Worm (Caenorhabditis elegans) whole organism, young adult: Measurements from ENCODE around the gene dhhc-8.

Experiments
- C17E4.6 ChIP-seq: fragments of 200-800 bp; sonication (Bioruptor generic); IDR thresholded peaks from 2 replicates; pipeline ENCODE4 v1.3.6; 2022; ENCODE audit warnings: missing genetic modification reagents, missing genetic modification characterization, missing compliant biosample characterization
- D2030.7 ChIP-seq: fragments of 200-800 bp; sonication (Bioruptor generic); IDR thresholded peaks from 2 replicates; pipeline ENCODE4 v1.3.6; 2022; ENCODE audit warnings: missing genetic modification reagents, missing genetic modification characterization, missing compliant biosample characterization
- K11D2.4 ChIP-seq: fragments of 200-800 bp; sonication (Bioruptor generic); IDR thresholded peaks from 2 replicates; pipeline ENCODE4 v1.3.6; 2022; ENCODE audit warnings: missing genetic modification reagents, missing genetic modification characterization, missing compliant biosample characterization
- K12H6.12 ChIP-seq: fragments of 200-800 bp; sonication (Bioruptor generic); optimal IDR thresholded peaks from 2 replicates; lab custom pipeline; 2018; ENCODE audit warnings: mild to moderate bottlenecking, missing genetic modification characterization, missing compliant biosample characterization
- Y53G8AR.9 ChIP-seq: fragments of 200-800 bp; sonication (Bioruptor generic); conservative IDR thresholded peaks from 2 replicates; pipeline ENCODE4 v1.3.6; 2022; ENCODE audit warnings: missing genetic modification reagents, missing genetic modification characterization, missing compliant biosample characterization
- Y79H2A.3 ChIP-seq: fragments of 200-800 bp; sonication (Bioruptor generic); conservative IDR thresholded peaks from 2 replicates; pipeline ENCODE4 v1.3.6; 2022; ENCODE audit warnings: missing genetic modification reagents, missing genetic modification characterization, missing compliant biosample characterization
- ama-1 ChIP-seq, 3 experiments: fragments of 150-350 bp in 1 of 3; sonication (generic microtip) in 2 of 3; optimal IDR thresholded peaks; 2 replicates each; lab custom pipeline; 2014 to 2018; ENCODE audit warnings: missing biosample characterization in 2 of 3, missing genetic modification characterization in 2 of 3, missing genetic modification reagents in 2 of 3
- attf-3 ChIP-seq: fragments of 200-800 bp; sonication (Bioruptor generic); conservative IDR thresholded peaks from 2 replicates; pipeline ENCODE4 v1.3.6; 2022; ENCODE audit warnings: missing genetic modification reagents, missing genetic modification characterization, missing compliant biosample characterization
- attf-5 ChIP-seq: fragments of 200-800 bp; sonication (Bioruptor generic); optimal IDR thresholded peaks from 2 replicates; lab custom pipeline; 2018; ENCODE audit warnings: mild to moderate bottlenecking, missing genetic modification characterization, missing compliant biosample characterization
- attf-6 ChIP-seq: fragments of 200-800 bp; sonication (Bioruptor generic); IDR thresholded peaks from 2 replicates; pipeline ENCODE4 v1.3.6; 2022; ENCODE audit warnings: missing genetic modification reagents, missing genetic modification characterization, missing compliant biosample characterization
- ceh-27 ChIP-seq: fragments of 200-800 bp; sonication (Bioruptor generic); optimal IDR thresholded peaks from 2 replicates; lab custom pipeline; 2018; ENCODE audit warnings: mild to moderate bottlenecking, missing genetic modification characterization, moderate library complexity, missing compliant biosample characterization
- die-1 ChIP-seq: sonication (generic microtip); optimal IDR thresholded peaks from 2 replicates; lab custom pipeline; 2016; ENCODE audit warnings: missing genotype, mild to moderate bottlenecking, missing genetic modification characterization, missing compliant biosample characterization
- dpff-1 ChIP-seq: sonication (generic microtip); optimal IDR thresholded peaks from 2 replicates; lab custom pipeline; 2017; ENCODE audit warnings: mild to moderate bottlenecking, missing genetic modification characterization, missing compliant biosample characterization
- dpl-1 ChIP-seq: fragments of 150-350 bp; optimal IDR thresholded peaks from 2 replicates; lab custom pipeline; 2014; ENCODE audit warnings: missing biosample characterization, missing genetic modification reagents, missing genetic modification characterization
- efl-1 ChIP-seq: fragments of 150-350 bp; optimal IDR thresholded peaks from 2 replicates; lab custom pipeline; 2014; ENCODE audit warnings: missing biosample characterization, missing genetic modification reagents, missing genetic modification characterization
- hrde-1 ChIP-seq: sonication (generic microtip); optimal IDR thresholded peaks from 2 replicates; lab custom pipeline; 2016; ENCODE audit warnings: missing genetic modification characterization, mild to moderate bottlenecking, missing compliant biosample characterization, moderate library complexity, missing genotype, missing genetic modification reagents, borderline replicate concordance
- lin-35 ChIP-seq, 3 experiments: fragments of 150-350 bp in 2 of 3; sonication (generic microtip) in 1 of 3; optimal IDR thresholded peaks; 2 replicates each; lab custom pipeline; 2014 to 2018; ENCODE audit warnings: missing biosample characterization in 3 of 3, missing genetic modification characterization in 3 of 3, missing genetic modification reagents in 3 of 3
- lir-1 ChIP-seq: fragments of 200-800 bp; sonication (Bioruptor generic); conservative IDR thresholded peaks from 2 replicates; pipeline ENCODE4 v1.3.6; 2022; ENCODE audit warnings: missing genetic modification reagents, missing genetic modification characterization, missing compliant biosample characterization
- mcd-1 ChIP-seq: fragments of 200-800 bp; sonication (Bioruptor generic); IDR thresholded peaks from 2 replicates; pipeline ENCODE4 v1.3.6; 2022; ENCODE audit warnings: missing genetic modification reagents, missing genetic modification characterization, missing compliant biosample characterization
- mxl-1 ChIP-seq: sonication (generic microtip); optimal IDR thresholded peaks from 2 replicates; lab custom pipeline; 2016; ENCODE audit warnings: missing genetic modification characterization, missing compliant biosample characterization
- nfya-1 ChIP-seq: sonication (generic microtip); optimal IDR thresholded peaks from 2 replicates; lab custom pipeline; 2017; ENCODE audit warnings: antibody characterized with exemption, missing compliant biosample characterization, missing genetic modification characterization, borderline replicate concordance; ENCODE audit not compliant: insufficient read depth
- nfyb-1 ChIP-seq: fragments of 200-800 bp; sonication (Bioruptor generic); IDR thresholded peaks from 2 replicates; pipeline ENCODE4 v1.3.6; 2022; ENCODE audit warnings: missing genetic modification reagents, missing genetic modification characterization, missing compliant biosample characterization
- pbrm-1 ChIP-seq: fragments of 200-800 bp; sonication (Bioruptor generic); IDR thresholded peaks from 2 replicates; pipeline ENCODE4 v1.3.6; 2022; ENCODE audit warnings: missing genetic modification reagents, missing genetic modification characterization, missing compliant biosample characterization
- rcor-1 ChIP-seq: fragments of 200-800 bp; sonication (Bioruptor generic); IDR thresholded peaks from 2 replicates; pipeline ENCODE4 v1.3.6; 2022; ENCODE audit warnings: missing genetic modification reagents, missing genetic modification characterization, missing compliant biosample characterization
- snpc-1.1 ChIP-seq: sonication (generic microtip); optimal IDR thresholded peaks from 2 replicates; lab custom pipeline; 2017; ENCODE audit warnings: missing genetic modification characterization, mild to moderate bottlenecking, missing compliant biosample characterization, antibody characterized with exemption, moderate library complexity, missing genotype, missing genetic modification reagents; ENCODE audit not compliant: insufficient read depth
- tlf-1 ChIP-seq: fragments of 200-800 bp; sonication (Bioruptor generic); optimal IDR thresholded peaks from 2 replicates; lab custom pipeline; 2018; ENCODE audit warnings: mild to moderate bottlenecking, missing genetic modification characterization, missing compliant biosample characterization
- unc-62 ChIP-seq: fragments of 150-350 bp; optimal IDR thresholded peaks from 2 replicates; lab custom pipeline; 2014; ENCODE audit warnings: missing biosample characterization, missing genetic modification reagents, missing genetic modification characterization
- zfh-2 ChIP-seq: fragments of 200-800 bp; sonication (Bioruptor generic); conservative IDR thresholded peaks from 2 replicates; pipeline ENCODE4 v1.3.6; 2022; ENCODE audit warnings: missing genetic modification reagents, missing genetic modification characterization, missing compliant biosample characterization
- zim-3 ChIP-seq: sonication (generic microtip); optimal IDR thresholded peaks from 2 replicates; lab custom pipeline; 2017; ENCODE audit warnings: mild to moderate bottlenecking, missing genetic modification characterization, moderate library complexity, missing compliant biosample characterization
- ztf-18 ChIP-seq: sonication (generic microtip); optimal IDR thresholded peaks from 2 replicates; lab custom pipeline; 2016; ENCODE audit warnings: missing genotype, mild to moderate bottlenecking, missing genetic modification characterization, missing compliant biosample characterization
- ztf-28 ChIP-seq: fragments of 200-800 bp; sonication (Bioruptor generic); IDR thresholded peaks from 2 replicates; pipeline ENCODE4 v1.3.6; 2022; ENCODE audit warnings: missing genetic modification reagents, missing genetic modification characterization, missing compliant biosample characterization
- ztf-3 ChIP-seq: fragments of 200-800 bp; sonication (Bioruptor generic); optimal IDR thresholded peaks from 2 replicates; lab custom pipeline; 2018; ENCODE audit warnings: mild to moderate bottlenecking, missing genetic modification characterization, missing compliant biosample characterization

dhhc-8 gene

DNA sequence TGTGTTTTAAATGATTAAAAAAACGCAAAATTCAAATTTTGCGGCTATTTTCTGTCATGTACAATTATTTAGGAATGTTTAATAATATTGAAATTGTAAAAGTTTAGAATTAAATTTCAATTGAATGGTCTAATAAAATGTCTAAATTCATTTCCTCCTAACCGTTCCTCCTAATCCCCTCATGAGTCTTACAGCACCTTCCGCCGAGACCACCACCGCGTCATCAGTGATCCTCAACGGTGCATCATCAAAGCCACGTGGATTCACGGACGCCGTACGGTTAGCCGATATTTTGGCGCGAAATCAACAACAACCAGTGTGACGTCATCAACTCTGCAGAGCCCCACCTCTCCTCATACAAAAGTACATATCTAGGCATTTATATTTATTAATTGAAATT is 11.1 kb downstream of the dhhc-8 start:
- TF ChIP-seq zim-3 (tag; lab: Kevin White, UChicago) (no peak), dpff-1 (no peak), ama-1 (optimal IDR thresholded peaks at IDR 0.05; lab: Kevin White, UChicago) (no peak), ama-1 (GFP tag; optimal IDR thresholded peaks at IDR 0.05; lab: Kevin White, UChicago) (no peak), dpl-1 (GFP tag; lab: Kevin White, UChicago) (no peak), D2030.7 (GFP tag; lab: Robert Waterston, UW) (no peak), K11D2.4 (no peak), pbrm-1 (GFP tag; lab: Robert Waterston, UW) (no peak), rcor-1 (GFP tag; lab: Robert Waterston, UW) (no peak), Y79H2A.3 (GFP tag; lab: Robert Waterston, UW) (no peak), unc-62 (GFP tag; lab: Kevin White, UChicago) (no peak), C17E4.6 (GFP tag; lab: Robert Waterston, UW) (no peak), attf-5 (GFP tag; lab: Kevin White, UChicago) (no peak), tlf-1 (GFP tag; lab: Kevin White, UChicago) (no peak), nfyb-1 (GFP tag; lab: Robert Waterston, UW) (no peak), K12H6.12 (tag; lab: Kevin White, UChicago) (no peak), nfya-1 (tag; lab: Kevin White, UChicago) (no peak), ceh-27 (GFP tag; lab: Kevin White, UChicago) (no peak), lir-1 (GFP tag; lab: Robert Waterston, UW) (no peak), Y53G8AR.9 (GFP tag; lab: Robert Waterston, UW) (no peak)

DNA sequence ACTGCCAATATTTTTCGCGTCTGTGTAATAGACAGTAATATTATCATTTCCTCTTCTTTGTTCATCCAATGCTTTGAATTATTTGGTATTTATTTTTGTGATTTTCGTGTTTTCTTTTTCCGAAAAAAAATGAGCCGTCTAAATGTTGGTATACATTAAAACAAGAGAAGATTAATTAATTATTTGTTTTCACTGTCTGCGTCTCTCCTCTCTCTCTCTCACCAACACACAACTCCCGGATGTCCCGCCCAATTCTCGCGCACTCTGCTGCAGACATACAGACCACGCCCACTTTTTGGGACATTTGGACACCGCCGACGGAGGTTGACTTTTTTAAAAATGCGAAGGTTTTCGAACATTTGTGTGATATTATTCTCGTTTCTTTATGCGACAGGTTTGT is 12.1 kb downstream of the dhhc-8 start, which contains the start of gene zig-8:
zig-8 (plus strand) TSS at position 301 of the 400 bp plus-strand sequence.
- no peak for TF ChIP-seq efl-1 (GFP tag; lab: Kevin White, UChicago)
- TF ChIP-seq lin-35 (GFP tag; optimal IDR thresholded peaks at IDR 0.05; lab: Kevin White, UChicago), result peak in 1 of 3 experiments; percentile 7
- no peak for TF ChIP-seq mcd-1
- TF ChIP-seq, all 124 proteins: peak for 1

DNA sequence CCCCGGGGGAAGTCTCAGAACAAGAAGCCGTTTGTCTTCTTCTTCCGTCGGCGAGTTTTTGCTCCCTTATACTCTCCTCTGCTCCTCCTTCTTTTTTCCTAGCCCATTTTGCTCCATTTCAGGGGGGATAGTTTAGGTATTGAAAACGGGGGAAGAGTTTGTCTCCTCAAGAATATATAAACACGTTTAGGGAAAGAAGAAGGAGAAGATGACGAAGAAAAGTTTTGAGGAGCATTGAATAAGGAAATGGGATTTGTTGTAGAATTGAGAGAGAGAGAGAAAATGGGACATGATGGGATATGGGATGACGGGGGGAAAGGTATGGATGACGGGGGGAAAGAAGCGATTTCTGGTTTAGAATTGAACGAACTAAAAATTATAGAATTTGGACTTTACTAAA is 16.0 kb downstream of the dhhc-8 start:
- no peak for TF ChIP-seq attf-6
- TF ChIP-seq zfh-2 (GFP tag; lab: Robert Waterston, UW), result 0 out of 2 replicates have a peak, but pooled peaks have one; percentile 37

DNA sequence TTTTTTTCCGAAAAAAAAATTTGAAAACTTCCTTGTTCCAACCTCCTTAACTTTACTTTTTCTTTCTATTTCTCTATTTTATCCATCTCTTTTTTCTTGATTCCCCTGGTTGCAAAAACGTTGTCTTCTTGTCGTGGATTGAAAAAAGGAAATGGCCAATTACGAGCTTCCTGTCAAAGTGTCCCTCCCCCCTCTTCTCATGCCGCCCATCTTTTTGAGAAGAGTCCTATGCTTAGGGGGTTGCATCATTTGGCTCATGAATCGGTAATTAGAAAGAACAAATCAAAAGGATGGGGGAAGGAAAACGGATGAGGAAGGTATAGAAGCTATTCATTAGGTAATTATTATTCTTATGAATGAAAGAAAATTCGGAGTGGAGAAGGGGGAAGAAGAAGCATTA is 19.8 kb downstream of the dhhc-8 start:
- no peak for TF ChIP-seq ztf-3 (GFP tag; lab: Kevin White, UChicago)
- no peak for TF ChIP-seq die-1 (tag; lab: Kevin White, UChicago)
- TF ChIP-seq hrde-1, result no peak
- TF ChIP-seq ztf-18 (tag; lab: Kevin White, UChicago), result no peak
- no peak for TF ChIP-seq attf-3 (GFP tag; lab: Robert Waterston, UW)
- TF ChIP-seq snpc-1.1 (tag; lab: Kevin White, UChicago), result no peak

DNA sequence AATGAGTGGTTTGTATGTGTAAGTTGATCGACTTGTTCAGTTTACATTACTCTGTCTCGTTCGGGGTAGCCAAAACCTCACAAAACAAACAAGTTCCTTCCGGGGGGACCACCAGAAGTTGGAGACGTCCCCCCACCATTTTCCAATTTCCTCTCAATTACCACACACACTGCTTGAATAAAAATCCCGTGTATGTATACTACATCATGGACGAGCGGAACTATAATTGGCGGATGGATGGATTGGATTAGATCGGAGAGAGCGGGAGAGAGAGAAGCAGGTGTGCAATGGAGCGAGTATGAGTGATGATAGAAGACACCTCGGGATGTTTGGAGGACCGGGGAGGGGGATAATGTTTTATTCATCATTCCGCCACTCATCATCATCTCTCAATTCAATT is 23.8 kb downstream of the dhhc-8 start:
- 0 out of 2 replicates have a peak, but pooled peaks have one; percentile 34 for TF ChIP-seq ztf-28 (GFP tag; lab: Robert Waterston, UW)
- no peak for TF ChIP-seq mxl-1
- TF ChIP-seq, all 124 proteins: peak for 1
